Worm (Caenorhabditis elegans) whole organism, young adult: ENCODE results near the gene F07C6.4.

Experiments used
- B0019.2 ChIP-seq: fragments of 200-800 bp; sonication (Bioruptor generic); conservative IDR thresholded peaks from 2 replicates; pipeline ENCODE4 v1.3.6; 2022; ENCODE audit warnings: missing genetic modification reagents, missing genetic modification characterization, missing compliant biosample characterization
- B0336.3 ChIP-seq: fragments of 200-800 bp; sonication (Bioruptor generic); IDR thresholded peaks from 2 replicates; pipeline ENCODE4 v1.3.6; 2022; ENCODE audit warnings: missing genetic modification characterization, missing compliant biosample characterization
- F10E7.11 ChIP-seq: sonication (generic microtip); optimal IDR thresholded peaks from 2 replicates; lab custom pipeline; 2017; ENCODE audit warnings: mild to moderate bottlenecking, missing genetic modification characterization, moderate library complexity, missing compliant biosample characterization
- F22D6.2 ChIP-seq: sonication (generic microtip); optimal IDR thresholded peaks from 2 replicates; lab custom pipeline; 2016; ENCODE audit warnings: mild to moderate bottlenecking, missing genetic modification characterization, missing compliant biosample characterization
- F23B12.7 ChIP-seq: sonication (generic microtip); optimal IDR thresholded peaks from 2 replicates; lab custom pipeline; 2017; ENCODE audit warnings: missing genetic modification characterization, mild to moderate bottlenecking, missing compliant biosample characterization, antibody characterized with exemption, moderate library complexity; ENCODE audit not compliant: insufficient read depth
- F37B4.10 ChIP-seq: fragments of 200-800 bp; sonication (Bioruptor generic); IDR thresholded peaks from 2 replicates; pipeline ENCODE4 v1.3.6; 2022; ENCODE audit warnings: missing genetic modification characterization, missing compliant biosample characterization
- F39B2.1 ChIP-seq: fragments of 200-800 bp; sonication (Bioruptor generic); IDR thresholded peaks from 2 replicates; pipeline ENCODE4 v1.3.6; 2022; ENCODE audit warnings: missing genetic modification reagents, missing genetic modification characterization, missing compliant biosample characterization
- F57C9.4 ChIP-seq: sonication (generic microtip); optimal IDR thresholded peaks from 2 replicates; lab custom pipeline; 2017; ENCODE audit warnings: mild to moderate bottlenecking, missing genetic modification characterization, missing compliant biosample characterization
- K11D2.4 ChIP-seq: fragments of 200-800 bp; sonication (Bioruptor generic); IDR thresholded peaks from 2 replicates; pipeline ENCODE4 v1.3.6; 2022; ENCODE audit warnings: missing genetic modification reagents, missing genetic modification characterization, missing compliant biosample characterization
- K12H6.12 ChIP-seq: fragments of 200-800 bp; sonication (Bioruptor generic); optimal IDR thresholded peaks from 2 replicates; lab custom pipeline; 2018; ENCODE audit warnings: mild to moderate bottlenecking, missing genetic modification characterization, missing compliant biosample characterization
- Y56A3A.18 ChIP-seq: fragments of 200-800 bp; sonication (Bioruptor generic); IDR thresholded peaks from 2 replicates; pipeline ENCODE4 v1.3.6; 2022; ENCODE audit warnings: missing genetic modification reagents, missing genetic modification characterization, missing compliant biosample characterization
- Y67H2A.10 ChIP-seq: fragments of 200-800 bp; sonication (Bioruptor generic); conservative IDR thresholded peaks from 2 replicates; pipeline ENCODE4 v1.3.6; 2022; ENCODE audit warnings: missing genetic modification reagents, missing genetic modification characterization, missing compliant biosample characterization
- Y79H2A.3 ChIP-seq: fragments of 200-800 bp; sonication (Bioruptor generic); conservative IDR thresholded peaks from 2 replicates; pipeline ENCODE4 v1.3.6; 2022; ENCODE audit warnings: missing genetic modification reagents, missing genetic modification characterization, missing compliant biosample characterization
- athp-1 ChIP-seq: sonication (generic microtip); optimal IDR thresholded peaks from 2 replicates; lab custom pipeline; 2017; ENCODE audit warnings: mild to moderate bottlenecking, missing genetic modification characterization, missing compliant biosample characterization
- attf-3 ChIP-seq: fragments of 200-800 bp; sonication (Bioruptor generic); conservative IDR thresholded peaks from 2 replicates; pipeline ENCODE4 v1.3.6; 2022; ENCODE audit warnings: missing genetic modification reagents, missing genetic modification characterization, missing compliant biosample characterization
- attf-5 ChIP-seq: fragments of 200-800 bp; sonication (Bioruptor generic); optimal IDR thresholded peaks from 2 replicates; lab custom pipeline; 2018; ENCODE audit warnings: mild to moderate bottlenecking, missing genetic modification characterization, missing compliant biosample characterization
- ccch-3 ChIP-seq: fragments of 200-800 bp; sonication (Bioruptor generic); optimal IDR thresholded peaks from 2 replicates; lab custom pipeline; 2018; ENCODE audit warnings: mild to moderate bottlenecking, missing genetic modification characterization, missing compliant biosample characterization
- cebp-1 ChIP-seq, 2 experiments: fragments of 200-800 bp in 1 of 2; sonication (Bioruptor generic) in 1 of 2; sonication (generic microtip) in 1 of 2; IDR thresholded peaks in 1 of 2; optimal IDR thresholded peaks in 1 of 2; 2 replicates each; pipeline versions ENCODE4 v1.3.6 to Lab custom; 2017 to 2022; ENCODE audit warnings: missing compliant biosample characterization in 2 of 2, missing genetic modification characterization in 2 of 2, mild to moderate bottlenecking in 1 of 2, missing genetic modification reagents in 1 of 2, moderate library complexity in 1 of 2
- dox-1 ChIP-seq: fragments of 200-800 bp; sonication (Bioruptor generic); IDR thresholded peaks from 2 replicates; pipeline ENCODE4 v1.3.6; 2022; ENCODE audit warnings: missing genetic modification reagents, missing genetic modification characterization, missing compliant biosample characterization
- dpff-1 ChIP-seq: sonication (generic microtip); optimal IDR thresholded peaks from 2 replicates; lab custom pipeline; 2017; ENCODE audit warnings: mild to moderate bottlenecking, missing genetic modification characterization, missing compliant biosample characterization
- efl-1 ChIP-seq: fragments of 150-350 bp; optimal IDR thresholded peaks from 2 replicates; lab custom pipeline; 2014; ENCODE audit warnings: missing biosample characterization, missing genetic modification reagents, missing genetic modification characterization
- fkh-3 ChIP-seq: sonication (generic microtip); optimal IDR thresholded peaks from 2 replicates; lab custom pipeline; 2016; ENCODE audit warnings: mild to moderate bottlenecking, missing genetic modification characterization, missing compliant biosample characterization
- hlh-26 ChIP-seq: fragments of 200-800 bp; sonication (Bioruptor generic); conservative IDR thresholded peaks from 2 replicates; pipeline ENCODE4 v1.3.6; 2022; ENCODE audit warnings: missing genetic modification reagents, missing genetic modification characterization, missing compliant biosample characterization
- hmg-1.2 ChIP-seq: fragments of 200-800 bp; sonication (Bioruptor generic); IDR thresholded peaks from 2 replicates; pipeline ENCODE4 v1.3.6; 2022; ENCODE audit warnings: missing genetic modification reagents, missing genetic modification characterization, missing compliant biosample characterization
- hsf-1 ChIP-seq: fragments of 200-800 bp; sonication (Bioruptor generic); IDR thresholded peaks from 2 replicates; pipeline ENCODE4 v1.3.6; 2022; ENCODE audit warnings: missing genetic modification reagents, missing genetic modification characterization, missing compliant biosample characterization
- madf-3 ChIP-seq: fragments of 200-800 bp; sonication (Bioruptor generic); IDR thresholded peaks from 2 replicates; pipeline ENCODE4 v1.3.6; 2022; ENCODE audit warnings: missing genetic modification reagents, missing genetic modification characterization, missing compliant biosample characterization
- madf-6 ChIP-seq: fragments of 200-800 bp; sonication (Bioruptor generic); IDR thresholded peaks from 2 replicates; pipeline ENCODE4 v1.3.6; 2022; ENCODE audit warnings: missing genetic modification reagents, missing genetic modification characterization, missing compliant biosample characterization
- madf-8 ChIP-seq: fragments of 200-800 bp; sonication (Bioruptor generic); conservative IDR thresholded peaks from 2 replicates; pipeline ENCODE4 v1.3.6; 2022; ENCODE audit warnings: missing genetic modification reagents, missing genetic modification characterization, missing compliant biosample characterization
- mxl-1 ChIP-seq: sonication (generic microtip); optimal IDR thresholded peaks from 2 replicates; lab custom pipeline; 2016; ENCODE audit warnings: missing genetic modification characterization, missing compliant biosample characterization
- nfya-1 ChIP-seq: sonication (generic microtip); optimal IDR thresholded peaks from 2 replicates; lab custom pipeline; 2017; ENCODE audit warnings: antibody characterized with exemption, missing compliant biosample characterization, missing genetic modification characterization, borderline replicate concordance; ENCODE audit not compliant: insufficient read depth
- nfyb-1 ChIP-seq: fragments of 200-800 bp; sonication (Bioruptor generic); IDR thresholded peaks from 2 replicates; pipeline ENCODE4 v1.3.6; 2022; ENCODE audit warnings: missing genetic modification reagents, missing genetic modification characterization, missing compliant biosample characterization
- nhr-120 ChIP-seq: fragments of 200-800 bp; sonication (Bioruptor generic); IDR thresholded peaks from 2 replicates; pipeline ENCODE4 v1.3.6; 2022; ENCODE audit warnings: missing genetic modification characterization, missing compliant biosample characterization
- nhr-179 ChIP-seq: sonication (generic microtip); optimal IDR thresholded peaks from 2 replicates; lab custom pipeline; 2016; ENCODE audit warnings: mild to moderate bottlenecking, missing genetic modification characterization, missing compliant biosample characterization
- nhr-80 ChIP-seq: sonication (generic microtip); optimal IDR thresholded peaks from 2 replicates; lab custom pipeline; 2016; ENCODE audit warnings: missing genetic modification characterization, missing compliant biosample characterization
- nhr-90 ChIP-seq: sonication (generic microtip); optimal IDR thresholded peaks from 2 replicates; lab custom pipeline; 2016; ENCODE audit warnings: missing genotype, mild to moderate bottlenecking, missing genetic modification characterization, missing compliant biosample characterization
- pha-4 ChIP-seq: fragments of 150-350 bp; sonication (generic microtip); optimal IDR thresholded peaks from 2 replicates; lab custom pipeline; 2014; ENCODE audit warnings: missing biosample characterization, missing genetic modification reagents, missing genetic modification characterization
- repo-1 ChIP-seq: sonication (generic microtip); optimal IDR thresholded peaks from 2 replicates; lab custom pipeline; 2017; ENCODE audit warnings: mild to moderate bottlenecking, missing genetic modification characterization, missing compliant biosample characterization
- snpc-3.4 ChIP-seq: sonication (generic microtip); optimal IDR thresholded peaks from 2 replicates; lab custom pipeline; 2017; ENCODE audit warnings: missing genetic modification characterization, mild to moderate bottlenecking, missing compliant biosample characterization, antibody characterized with exemption, moderate library complexity, missing genotype, missing genetic modification reagents
- somi-1 ChIP-seq: fragments of 200-800 bp; sonication (Bioruptor generic); optimal IDR thresholded peaks from 2 replicates; lab custom pipeline; 2018; ENCODE audit warnings: mild to moderate bottlenecking, missing genetic modification characterization, missing compliant biosample characterization
- tlf-1 ChIP-seq: fragments of 200-800 bp; sonication (Bioruptor generic); optimal IDR thresholded peaks from 2 replicates; lab custom pipeline; 2018; ENCODE audit warnings: mild to moderate bottlenecking, missing genetic modification characterization, missing compliant biosample characterization
- zim-3 ChIP-seq: sonication (generic microtip); optimal IDR thresholded peaks from 2 replicates; lab custom pipeline; 2017; ENCODE audit warnings: mild to moderate bottlenecking, missing genetic modification characterization, moderate library complexity, missing compliant biosample characterization
- ztf-22 ChIP-seq: fragments of 200-800 bp; sonication (Bioruptor generic); optimal IDR thresholded peaks from 2 replicates; lab custom pipeline; 2018; ENCODE audit warnings: mild to moderate bottlenecking, missing genetic modification characterization, moderate library complexity, missing compliant biosample characterization
- ztf-25 ChIP-seq: fragments of 200-800 bp; sonication (Bioruptor generic); IDR thresholded peaks from 2 replicates; pipeline ENCODE4 v1.3.6; 2022; ENCODE audit warnings: missing genetic modification reagents, missing genetic modification characterization, missing compliant biosample characterization
- ztf-3 ChIP-seq: fragments of 200-800 bp; sonication (Bioruptor generic); optimal IDR thresholded peaks from 2 replicates; lab custom pipeline; 2018; ENCODE audit warnings: mild to moderate bottlenecking, missing genetic modification characterization, missing compliant biosample characterization

Gene F07C6.4

DNA sequence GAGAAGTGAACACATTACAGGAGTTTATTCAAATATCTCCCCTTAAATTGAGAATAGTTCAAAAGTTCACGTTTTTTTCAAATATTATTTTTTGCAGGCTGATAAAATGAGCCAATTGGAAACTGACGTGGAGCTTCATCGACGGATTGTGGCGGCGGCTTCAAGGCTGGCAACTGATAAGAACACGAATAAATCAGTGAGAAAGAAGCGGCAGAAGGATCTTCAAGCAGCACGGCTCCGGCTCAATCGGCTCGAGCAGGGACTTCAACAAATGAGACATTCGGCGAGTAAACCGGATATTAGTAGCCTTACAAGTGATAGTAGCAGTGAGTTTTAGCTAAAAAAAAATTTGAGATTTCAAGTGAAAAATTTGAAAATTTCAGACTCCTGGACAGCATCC is 19.6 kb downstream of the F07C6.4 start, which contains the start of gene M02B1.4:
Gene M02B1.4, minus strand, starts transcription at position 9 of the 400 bp plus-strand sequence.
- TF ChIP-seq attf-3 (GFP tag; lab: Robert Waterston, UW): no peak
- no peak for TF ChIP-seq F39B2.1

DNA sequence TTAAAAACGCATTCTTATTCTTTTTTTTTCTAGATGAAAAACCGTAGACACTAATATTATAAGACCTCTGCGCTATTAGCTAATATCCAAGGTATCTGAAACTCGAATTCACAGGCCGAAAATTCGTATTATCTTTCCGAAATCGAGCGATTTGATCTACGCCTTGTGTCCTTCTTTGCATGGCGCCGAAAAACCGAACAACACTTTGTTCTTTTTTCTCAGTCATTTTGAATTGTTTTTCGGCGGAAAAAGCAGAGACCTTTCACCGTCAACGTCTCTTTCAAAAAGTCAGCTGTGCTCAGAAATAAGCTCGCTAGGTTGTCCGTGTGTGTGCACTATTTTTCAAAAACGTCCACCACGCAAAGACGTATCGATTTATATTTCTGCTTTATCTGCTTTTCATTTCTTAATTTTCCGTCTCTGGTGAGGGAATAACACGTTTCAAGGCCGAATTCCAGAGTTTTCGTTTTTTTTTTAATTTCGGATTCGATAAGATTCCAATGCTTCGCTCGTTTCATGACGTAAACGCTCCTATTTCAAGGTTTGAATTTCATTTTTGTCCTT is 25.2 kb downstream of the F07C6.4 start:
- TF ChIP-seq F10E7.11 (no peak), attf-5 (no peak), madf-6 (GFP tag; lab: Robert Waterston, UW) (peak; percentile 61), pha-4 (tag; lab: Kevin White, UChicago) (no peak), Y67H2A.10 (GFP tag; lab: Robert Waterston, UW) (no peak), F57C9.4 (tag; lab: Kevin White, UChicago) (no peak), snpc-3.4 (tag; lab: Kevin White, UChicago) (peak; percentile 0), nhr-80 (tag; lab: Kevin White, UChicago) (no peak), athp-1 (tag; lab: Kevin White, UChicago) (no peak), dpff-1 (tag; lab: Kevin White, UChicago) (no peak), zim-3 (tag; lab: Kevin White, UChicago) (no peak), ztf-25 (0 out of 2 replicates have a peak, but pooled peaks have one; percentile 16), hmg-1.2 (0 out of 2 replicates have a peak, but pooled peaks have one; percentile 8), nhr-179 (tag; lab: Kevin White, UChicago) (no peak), hlh-26 (GFP tag; lab: Robert Waterston, UW) (no peak), nhr-90 (tag; lab: Kevin White, UChicago) (no peak), somi-1 (no peak), F22D6.2 (tag; lab: Kevin White, UChicago) (no peak), dox-1 (GFP tag; lab: Robert Waterston, UW) (no peak), efl-1 (GFP tag; lab: Kevin White, UChicago) (peak; percentile 68), B0336.3 (no peak), tlf-1 (GFP tag; lab: Kevin White, UChicago) (no peak), repo-1 (no peak)
- TF ChIP-seq, all 124 proteins: peak for 5

DNA sequence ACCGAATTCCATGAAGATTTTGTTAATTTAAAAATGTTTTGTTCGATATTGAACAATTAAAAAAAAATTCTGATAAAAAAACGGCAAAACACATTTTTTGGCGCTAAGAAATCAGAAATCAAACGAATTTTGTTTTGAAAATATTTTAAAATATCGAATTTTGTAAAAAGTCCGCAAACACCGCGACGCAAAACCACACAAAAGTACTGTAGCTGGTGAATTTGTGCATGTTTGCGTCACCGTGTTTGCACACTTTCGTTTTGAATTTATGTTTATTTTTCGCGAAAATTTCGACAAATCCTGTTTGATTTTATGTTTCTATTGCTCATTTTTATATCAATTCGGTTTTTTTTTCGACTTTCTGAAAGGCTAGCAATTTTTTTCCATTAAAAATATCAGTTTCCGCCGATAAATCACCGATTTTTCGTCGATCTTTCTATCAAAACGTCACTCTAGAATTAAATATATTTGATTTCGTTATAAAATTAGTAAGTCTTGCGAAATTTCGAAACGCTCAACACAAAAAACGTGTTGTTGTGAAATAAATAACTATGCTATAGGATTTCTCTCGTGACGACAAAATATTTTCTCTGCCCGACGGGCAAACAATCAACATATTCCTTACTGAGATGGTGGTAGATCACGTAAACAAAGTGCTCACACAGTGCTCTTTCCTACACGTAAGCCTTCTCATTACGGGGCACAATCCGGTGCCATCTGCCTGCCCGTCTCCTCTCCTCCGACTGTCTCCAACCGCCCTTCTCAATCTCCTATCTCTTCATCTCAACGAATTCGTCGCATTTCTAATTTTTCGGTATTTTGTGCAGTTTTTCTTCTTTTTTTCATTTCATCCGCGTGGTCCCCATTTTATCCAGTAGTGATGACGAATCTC is 26.1 kb downstream of the F07C6.4 start:
- TF ChIP-seq somi-1 (no peak), Y56A3A.18 (GFP tag; lab: Robert Waterston, UW) (no peak), mxl-1 (no peak), ccch-3 (no peak), hsf-1 (GFP tag; lab: Robert Waterston, UW) (no peak), fkh-3 (tag; lab: Kevin White, UChicago) (no peak), F57C9.4 (tag; lab: Kevin White, UChicago) (no peak), nfyb-1 (GFP tag; lab: Robert Waterston, UW) (no peak), K12H6.12 (tag; lab: Kevin White, UChicago) (no peak), ztf-3 (no peak), K11D2.4 (GFP tag; lab: Robert Waterston, UW) (no peak), B0019.2 (GFP tag; lab: Robert Waterston, UW) (peak; percentile 95), madf-3 (GFP tag; lab: Robert Waterston, UW) (no peak), cebp-1 (GFP tag; IDR thresholded peaks at IDR 0.05; lab: Robert Waterston, UW) (0 out of 2 replicates have a peak, but pooled peaks have one; percentile 16), cebp-1 (tag; optimal IDR thresholded peaks at IDR 0.05; lab: Kevin White, UChicago) (peak; percentile 90), Y79H2A.3 (no peak), F23B12.7 (peak; percentile 20), dox-1 (GFP tag; lab: Robert Waterston, UW) (peak; percentile 54), madf-8 (GFP tag; lab: Robert Waterston, UW) (peak; percentile 66), ztf-22 (no peak), nfya-1 (no peak), F37B4.10 (GFP tag; lab: Robert Waterston, UW) (no peak), nhr-120 (GFP tag; lab: Robert Waterston, UW) (no peak)
